Worm (Caenorhabditis elegans): Measurements from ENCODE around the gene srd-18.

srd-18 gene

ce11 chrV:13428660-13429059 lies 2.0 kb upstream of the srd-18 start, which contains the start of gene srd-19:
srd-19 (minus strand) TSS chrV:13428760.
- TF ChIP-seq lir-1 (GFP tag; conservative IDR thresholded peaks at IDR 0.05) (no peak), Y79H2A.3 (GFP tag; conservative IDR thresholded peaks at IDR 0.05) (no peak), die-1 (tag; optimal IDR thresholded peaks at IDR 0.05) (no peak), F55B11.4 (tag; optimal IDR thresholded peaks at IDR 0.05; ENCODE audit: borderline replicate concordance, insufficient read depth) (no peak), snpc-3.4 (tag; optimal IDR thresholded peaks at IDR 0.05) (no peak), snpc-1.3 (tag; optimal IDR thresholded peaks at IDR 0.05; ENCODE audit: insufficient read depth) (no peak), zfh-2 (GFP tag; conservative IDR thresholded peaks at IDR 0.05) (no peak), efl-1 (GFP tag; optimal IDR thresholded peaks at IDR 0.05) (no peak), bed-1 (GFP tag; IDR thresholded peaks at IDR 0.05) (no peak), snpc-1.1 (tag; optimal IDR thresholded peaks at IDR 0.05; ENCODE audit: insufficient read depth) (no peak), F10E7.11 (tag; optimal IDR thresholded peaks at IDR 0.05) (no peak), F39B2.1 (GFP tag; IDR thresholded peaks at IDR 0.05) (no peak), hlh-26 (GFP tag; conservative IDR thresholded peaks at IDR 0.05) (no peak), mes-4 (tag; optimal IDR thresholded peaks at IDR 0.05) (no peak), nhr-90 (tag; optimal IDR thresholded peaks at IDR 0.05) (no peak), ztf-28 (GFP tag; IDR thresholded peaks at IDR 0.05) (no peak), hmg-1.2 (GFP tag; IDR thresholded peaks at IDR 0.05) (no peak)

DNA sequence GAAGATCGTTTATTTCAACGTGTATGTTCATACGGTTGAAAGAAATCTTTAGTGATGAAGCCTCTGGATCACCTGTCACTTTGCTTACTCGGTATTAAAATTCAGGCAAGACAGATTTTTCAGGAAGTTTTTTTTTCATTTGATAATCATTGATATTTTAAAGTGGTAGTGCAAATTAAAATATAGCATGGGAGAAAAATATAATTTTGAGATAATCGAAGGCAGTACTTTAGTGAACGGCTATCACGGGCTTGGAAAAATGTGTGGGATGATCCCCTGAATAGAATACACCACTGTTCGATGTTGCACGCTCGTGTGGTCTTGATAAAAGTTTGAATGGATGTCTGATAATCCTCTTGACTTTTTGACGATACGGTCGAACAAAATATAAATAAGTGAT lies 714 bp upstream of the srd-18 start:
- TF ChIP-seq F23B12.7 (tag; optimal IDR thresholded peaks at IDR 0.05; ENCODE audit: insufficient read depth), result no peak
- TF ChIP-seq sptf-2 (GFP tag; optimal IDR thresholded peaks at IDR 0.05), result no peak
- no peak for TF ChIP-seq somi-1 (GFP tag; optimal IDR thresholded peaks at IDR 0.05)
- TF ChIP-seq ceh-27 (GFP tag; optimal IDR thresholded peaks at IDR 0.05), result no peak
- TF ChIP-seq madf-3 (GFP tag; IDR thresholded peaks at IDR 0.05), result no peak
- no peak for TF ChIP-seq F10E7.11 (tag; optimal IDR thresholded peaks at IDR 0.05)
- no peak for TF ChIP-seq atf-7 (tag; optimal IDR thresholded peaks at IDR 0.05)

ce11 chrV:13423608-13424007 lies 3.1 kb downstream of the srd-18 start, which contains the start of gene srv-10:
srv-10 (plus strand) TSS chrV:13423908.
- TF ChIP-seq egl-44 (GFP tag; IDR thresholded peaks at IDR 0.05) (no peak), tbp1 (GFP tag; optimal IDR thresholded peaks at IDR 0.05) (no peak), let-526 (GFP tag; IDR thresholded peaks at IDR 0.05) (no peak), F49E8.2 (tag; optimal IDR thresholded peaks at IDR 0.05; ENCODE audit: insufficient read depth) (no peak), lir-1 (GFP tag; conservative IDR thresholded peaks at IDR 0.05) (no peak), ama-1 (optimal IDR thresholded peaks at IDR 0.05) (no peak), ama-1 (GFP tag; optimal IDR thresholded peaks at IDR 0.05) (no peak), Y79H2A.3 (GFP tag; conservative IDR thresholded peaks at IDR 0.05) (no peak), nhr-80 (tag; optimal IDR thresholded peaks at IDR 0.05) (no peak), egl-18 (GFP tag; IDR thresholded peaks at IDR 0.05) (no peak)

DNA sequence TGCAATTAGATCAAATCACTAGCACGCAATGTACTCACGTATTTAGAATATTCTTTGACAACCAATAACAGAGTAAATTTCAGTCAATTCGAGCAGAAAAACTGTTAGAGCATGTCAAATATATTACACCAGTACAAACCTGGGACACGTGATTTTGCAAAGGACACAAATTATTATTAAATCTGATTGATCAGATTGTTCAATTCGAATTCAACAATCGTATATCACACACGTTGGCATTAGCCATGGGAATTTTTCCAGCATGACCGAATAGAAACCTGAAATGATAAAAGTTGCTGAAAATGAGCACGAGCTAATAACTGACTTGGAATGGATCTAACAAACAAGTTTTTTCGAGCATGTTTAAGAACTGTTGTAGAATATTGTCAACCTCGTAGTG lies 3.6 kb downstream of the srd-18 start, which contains the start of gene srv-9:
TSS of gene srv-9 (minus strand) at position 101 of the 400 bp plus-strand sequence.
- TF ChIP-seq akir-1 (GFP tag; optimal IDR thresholded peaks at IDR 0.05) (no peak), snpc-3.4 (tag; optimal IDR thresholded peaks at IDR 0.05) (no peak), ztf-25 (GFP tag; IDR thresholded peaks at IDR 0.05) (no peak)
